Fruit fly (Drosophila melanogaster) whole organism, embryonic: Measurements from ENCODE around the gene Sym.

ENCODE experiments used
- CG2129 ChIP-seq: fragments of 200-800 bp; sonication (Bioruptor generic); IDR thresholded peaks from 2 replicates; pipeline ENCODE4 v1.3.6; 2022; ENCODE audit warnings: missing biosample characterization, missing genetic modification characterization; ENCODE audit not compliant: partially characterized antibody
- CG32767 ChIP-seq: fragments of 200-800 bp; sonication (Bioruptor generic); IDR thresholded peaks from 2 replicates; pipeline ENCODE4 v1.3.6; 2022; ENCODE audit warnings: missing biosample characterization, missing genetic modification characterization
- CG7839 ChIP-seq: fragments of 200-800 bp; sonication (Bioruptor generic); optimal IDR thresholded peaks from 3 replicates; lab custom pipeline; 2018; ENCODE audit warnings: missing biosample characterization, mild to moderate bottlenecking, missing genetic modification characterization, moderate library complexity
- CG9437 ChIP-seq: fragments of 200-800 bp; sonication (Bioruptor generic); optimal IDR thresholded peaks from 2 replicates; lab custom pipeline; 2018; ENCODE audit warnings: missing biosample characterization, mild to moderate bottlenecking, missing genetic modification characterization
- Dp ChIP-seq: fragments of 200-800 bp; sonication (Bioruptor generic); optimal IDR thresholded peaks from 2 replicates; lab custom pipeline; 2018; ENCODE audit warnings: missing biosample characterization, mild to moderate bottlenecking, missing genetic modification characterization, moderate library complexity
- Fer3 ChIP-seq: fragments of 200-800 bp; sonication (Bioruptor generic); optimal IDR thresholded peaks from 2 replicates; lab custom pipeline; 2018; ENCODE audit warnings: missing biosample characterization, mild to moderate bottlenecking, missing genetic modification characterization, moderate library complexity
- br ChIP-seq: fragments of >200 bp; optimal IDR thresholded peaks from 2 replicates; lab custom pipeline; 2017
- cad ChIP-seq: fragments of >200 bp; optimal IDR thresholded peaks from 2 replicates; lab custom pipeline; 2017; ENCODE audit warnings: missing biosample characterization, missing genetic modification characterization
- dmrt99B ChIP-seq: fragments of 200-800 bp; sonication (Bioruptor generic); optimal IDR thresholded peaks from 2 replicates; lab custom pipeline; 2018; ENCODE audit warnings: missing biosample characterization, mild to moderate bottlenecking, missing genetic modification characterization, moderate library complexity
- knrl ChIP-seq: fragments of 200-800 bp; sonication (Bioruptor generic); IDR thresholded peaks from 3 replicates; pipeline ENCODE4 v1.3.6; 2022; ENCODE audit warnings: missing biosample characterization, missing genetic modification characterization; ENCODE audit not compliant: partially characterized antibody
- pros ChIP-seq: fragments of 200-800 bp; sonication (Bioruptor generic); optimal IDR thresholded peaks from 3 replicates; lab custom pipeline; 2019; ENCODE audit warnings: missing biosample characterization, mild to moderate bottlenecking, missing genetic modification characterization, moderate library complexity

DNA sequence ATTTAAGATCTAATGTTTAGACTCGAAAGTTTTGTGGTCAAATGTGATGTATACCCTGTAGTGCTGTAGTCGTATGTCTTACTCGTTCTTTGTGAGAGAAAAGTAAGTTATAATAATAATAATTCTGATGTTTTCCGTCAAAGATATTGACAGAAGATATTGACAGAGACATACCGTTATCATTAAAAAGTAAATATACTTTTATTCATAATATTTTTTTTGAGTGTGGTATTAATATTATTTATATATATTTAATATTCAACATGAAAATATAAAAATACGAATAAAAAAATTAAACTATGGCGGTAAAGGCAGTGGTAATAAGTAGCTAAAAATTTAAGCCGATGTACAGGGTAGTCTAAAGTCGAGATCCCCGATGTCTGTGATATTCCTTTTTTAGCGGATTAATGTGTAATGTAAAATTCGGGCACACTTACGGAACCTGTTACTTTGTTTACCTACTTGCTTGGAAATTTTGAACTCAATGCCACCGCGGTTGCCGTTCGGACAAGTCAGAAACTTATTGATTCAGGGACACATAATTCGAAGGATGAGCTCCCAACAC is 5.9 kb downstream of the Sym start, which contains the start of the genes CG2100 and CG1236:
- TF ChIP-seq br (lab: Kevin White, UChicago) (no peak), pros (no peak), Fer3 (tag; lab: Kevin White, UChicago) (peak; percentile 76), dmrt99B (tag; lab: Kevin White, UChicago) (peak; percentile 90), CG2129 (GFP tag; lab: Robert Waterston, UW) (no peak), CG9437 (GFP tag; lab: Kevin White, UChicago) (peak; percentile 89), CG32767 (GFP tag; lab: Robert Waterston, UW) (0 out of 2 replicates have a peak, but pooled peaks have one; percentile 70), Dp (GFP tag; lab: Kevin White, UChicago) (peak; percentile 21), knrl (GFP tag; lab: Robert Waterston, UW) (no peak), CG7839 (tag; lab: Kevin White, UChicago) (peak; percentile 92), cad (GFP tag; lab: Kevin White, UChicago) (no peak)
